Fruit fly (Drosophila melanogaster): Measurements from ENCODE around the gene CG42699.

CG42699 gene

dm6 chrX:5764001-5764892 lies at the start of gene CG42699, which contains the start of gene MAPk-Ak2:
CG42699 (plus strand) TSS chrX:5764553.
MAPk-Ak2 (minus strand) TSS chrX:5764203.
- TF ChIP-seq CG7045 (GFP tag; optimal IDR thresholded peaks at IDR 0.05) (peak; percentile 59), CG11617 (GFP tag; optimal IDR thresholded peaks at IDR 0.05) (peak; percentile 90), cnc (optimal IDR thresholded peaks at IDR 0.05) (no peak), Crg-1 (GFP tag; optimal IDR thresholded peaks at IDR 0.05) (peak; percentile 97), Clk (GFP tag; optimal IDR thresholded peaks at IDR 0.05) (peak; percentile 28), CG1620 (GFP tag; optimal IDR thresholded peaks at IDR 0.05) (peak; percentile 95), pad (GFP tag; optimal IDR thresholded peaks at IDR 0.05) (peak; percentile 77), kay (GFP tag; ENCODE audit: borderline replicate concordance) (peak; percentile 85), Hr96 (GFP tag; optimal IDR thresholded peaks at IDR 0.05) (no peak), CG14711 (tag; optimal IDR thresholded peaks at IDR 0.05) (peak; percentile 70), Mnt (GFP tag; optimal IDR thresholded peaks at IDR 0.05) (peak; percentile 94), CG12768 (GFP tag; optimal IDR thresholded peaks at IDR 0.05) (peak; percentile 86), CG5204 (GFP tag; optimal IDR thresholded peaks at IDR 0.05) (no peak), tj (GFP tag; optimal IDR thresholded peaks at IDR 0.05) (peak; percentile 59), ovo (GFP tag; optimal IDR thresholded peaks at IDR 0.05) (peak; percentile 98), cic (GFP tag; optimal IDR thresholded peaks at IDR 0.05) (peak; percentile 89), bab1 (GFP tag; optimal IDR thresholded peaks at IDR 0.05) (peak; percentile 63), toe (GFP tag; optimal IDR thresholded peaks at IDR 0.05) (peak; percentile 52), CG33017 (tag; optimal IDR thresholded peaks at IDR 0.05) (peak; percentile 56), CG7101 (tag; optimal IDR thresholded peaks at IDR 0.05) (peak; percentile 90)

dm6 chrX:5714786-5715185 lies 49.6 kb upstream of the CG42699 start:
- no peak for TF ChIP-seq kay (GFP tag; ENCODE audit: borderline replicate concordance)
- no peak for TF ChIP-seq cnc (optimal IDR thresholded peaks at IDR 0.05)
- TF ChIP-seq cic (GFP tag; optimal IDR thresholded peaks at IDR 0.05), result no peak
- TF ChIP-seq CG11617 (GFP tag; optimal IDR thresholded peaks at IDR 0.05), result no peak
- no peak for TF ChIP-seq CG7101 (tag; optimal IDR thresholded peaks at IDR 0.05)
- TF ChIP-seq CG7045 (GFP tag; optimal IDR thresholded peaks at IDR 0.05), result no peak
- TF ChIP-seq CG12768 (GFP tag; optimal IDR thresholded peaks at IDR 0.05), result no peak

dm6 chrX:5715455-5716227 lies 48.7 kb upstream of the CG42699 start:
- TF ChIP-seq tj (GFP tag; optimal IDR thresholded peaks at IDR 0.05), result no peak
- TF ChIP-seq CG33017 (tag; optimal IDR thresholded peaks at IDR 0.05), result peak; percentile 23
- TF ChIP-seq CG7101 (tag; optimal IDR thresholded peaks at IDR 0.05), result peak; percentile 12
- no peak for TF ChIP-seq cnc (optimal IDR thresholded peaks at IDR 0.05)
- TF ChIP-seq CG11617 (GFP tag; optimal IDR thresholded peaks at IDR 0.05), result peak; percentile 47
- TF ChIP-seq bab1 (GFP tag; optimal IDR thresholded peaks at IDR 0.05), result no peak
- no peak for TF ChIP-seq toe (GFP tag; optimal IDR thresholded peaks at IDR 0.05)
- TF ChIP-seq Crg-1 (GFP tag; optimal IDR thresholded peaks at IDR 0.05), result no peak
- TF ChIP-seq ovo (GFP tag; optimal IDR thresholded peaks at IDR 0.05), result peak; percentile 23

dm6 chrX:5717741-5718475 lies 46.4 kb upstream of the CG42699 start, which contains the start of gene CG33080:
CG33080 (minus strand) TSS chrX:5717778.
- peak; percentile 2 for TF ChIP-seq CG14711 (tag; optimal IDR thresholded peaks at IDR 0.05)
- no peak for TF ChIP-seq bab1 (GFP tag; optimal IDR thresholded peaks at IDR 0.05)
- TF ChIP-seq CG7101 (tag; optimal IDR thresholded peaks at IDR 0.05), result peak; percentile 3
- no peak for TF ChIP-seq CG1620 (GFP tag; optimal IDR thresholded peaks at IDR 0.05)

- TF ChIP-seq CG33017 (tag; optimal IDR thresholded peaks at IDR 0.05) (peak; percentile 90), kay (GFP tag; ENCODE audit: borderline replicate concordance) (peak; percentile 64), Clk (GFP tag; optimal IDR thresholded peaks at IDR 0.05) (peak; percentile 70), pad (GFP tag; optimal IDR thresholded peaks at IDR 0.05) (peak; percentile 77), cnc (optimal IDR thresholded peaks at IDR 0.05) (no peak), CG14711 (tag; optimal IDR thresholded peaks at IDR 0.05) (peak; percentile 89), Crg-1 (GFP tag; optimal IDR thresholded peaks at IDR 0.05) (peak; percentile 41), Mnt (GFP tag; optimal IDR thresholded peaks at IDR 0.05) (peak; percentile 69), Hr96 (GFP tag; optimal IDR thresholded peaks at IDR 0.05) (peak; percentile 45), CG7045 (GFP tag; optimal IDR thresholded peaks at IDR 0.05) (peak; percentile 84), bab1 (GFP tag; optimal IDR thresholded peaks at IDR 0.05) (peak; percentile 25), ovo (GFP tag; optimal IDR thresholded peaks at IDR 0.05) (peak; percentile 68), cic (GFP tag; optimal IDR thresholded peaks at IDR 0.05) (peak; percentile 10), toe (GFP tag; optimal IDR thresholded peaks at IDR 0.05) (peak; percentile 52), CG11617 (GFP tag; optimal IDR thresholded peaks at IDR 0.05) (peak; percentile 87), CG12768 (GFP tag; optimal IDR thresholded peaks at IDR 0.05) (peak; percentile 91), tj (GFP tag; optimal IDR thresholded peaks at IDR 0.05) (peak; percentile 62), CG7101 (tag; optimal IDR thresholded peaks at IDR 0.05) (peak; percentile 95), CG5204 (GFP tag; optimal IDR thresholded peaks at IDR 0.05) (peak; percentile 59), CG1620 (GFP tag; optimal IDR thresholded peaks at IDR 0.05) (peak; percentile 8)
Measured at dm6 chrX:5718476-5719012, 45.8 kb upstream of the CG42699 start.

All from whole organism, adult.